Worm (Caenorhabditis elegans): ENCODE data around the gene jun-1.

- TF ChIP-seq ztf-23 (GFP tag; IDR thresholded peaks at IDR 0.05) (no peak), ref-1 (GFP tag; conservative IDR thresholded peaks at IDR 0.05) (no peak), flt-1 (GFP tag; IDR thresholded peaks at IDR 0.05) (no peak), cog-1 (tag; optimal IDR thresholded peaks at IDR 0.05) (no peak), T22C8.4 (GFP tag; IDR thresholded peaks at IDR 0.05) (no peak), klf-2 (GFP tag; conservative IDR thresholded peaks at IDR 0.05) (no peak)
Observed at ce11 chrII:9093584-9093983, 19.4 kb upstream of the jun-1 start, which contains the start of gene C07H4.1.

Data from whole organism, midembryonic.